Worm (Caenorhabditis elegans) whole organism, late embryonic: ENCODE measurements around the gene swt-3.

Experiments
- F13H6.1 ChIP-seq: sonication (generic microtip); optimal IDR thresholded peaks from 2 replicates; lab custom pipeline; 2016; ENCODE audit warnings: missing genetic modification characterization, missing compliant biosample characterization
- ama-1 ChIP-seq: fragments of 150-350 bp; optimal IDR thresholded peaks from 2 replicates; lab custom pipeline; 2014
- ceh-9 ChIP-seq: sonication (generic microtip); optimal IDR thresholded peaks from 2 replicates; lab custom pipeline; 2016; ENCODE audit warnings: mild to moderate bottlenecking, missing genetic modification characterization, inconsistent platforms, missing compliant biosample characterization
- ets-4 ChIP-seq: sonication (generic microtip); optimal IDR thresholded peaks from 2 replicates; lab custom pipeline; 2016; ENCODE audit warnings: missing genetic modification characterization, missing compliant biosample characterization
- fax-1 ChIP-seq: sonication (generic microtip); optimal IDR thresholded peaks from 2 replicates; lab custom pipeline; 2016; ENCODE audit warnings: missing genotype, missing genetic modification characterization, missing compliant biosample characterization
- hlh-8 ChIP-seq: sonication (generic microtip); optimal IDR thresholded peaks from 2 replicates; lab custom pipeline; 2016; ENCODE audit warnings: missing genotype, missing genetic modification characterization, missing compliant biosample characterization
- nfya-1 ChIP-seq: sonication (generic microtip); optimal IDR thresholded peaks from 2 replicates; lab custom pipeline; 2017; ENCODE audit warnings: missing genetic modification characterization, mild to moderate bottlenecking, missing compliant biosample characterization, antibody characterized with exemption, moderate library complexity
- nhr-11 ChIP-seq: fragments of 150-350 bp; optimal IDR thresholded peaks from 2 replicates; lab custom pipeline; 2014; ENCODE audit warnings: missing biosample characterization, missing genetic modification characterization
- npax-4 ChIP-seq: sonication (generic microtip); optimal IDR thresholded peaks from 2 replicates; lab custom pipeline; 2016; ENCODE audit warnings: missing genetic modification characterization, missing compliant biosample characterization
- pha-2 ChIP-seq: sonication (generic microtip); optimal IDR thresholded peaks from 2 replicates; lab custom pipeline; 2017; ENCODE audit warnings: mild to moderate bottlenecking, missing genetic modification characterization, missing compliant biosample characterization
- tbx-2 ChIP-seq: sonication (generic microtip); optimal IDR thresholded peaks from 2 replicates; lab custom pipeline; 2016; ENCODE audit warnings: missing genetic modification characterization, missing compliant biosample characterization
- unc-55 ChIP-seq: sonication (generic microtip); optimal IDR thresholded peaks from 2 replicates; lab custom pipeline; 2017; ENCODE audit warnings: missing biosample characterization, missing genetic modification reagents, missing genetic modification characterization

DNA sequence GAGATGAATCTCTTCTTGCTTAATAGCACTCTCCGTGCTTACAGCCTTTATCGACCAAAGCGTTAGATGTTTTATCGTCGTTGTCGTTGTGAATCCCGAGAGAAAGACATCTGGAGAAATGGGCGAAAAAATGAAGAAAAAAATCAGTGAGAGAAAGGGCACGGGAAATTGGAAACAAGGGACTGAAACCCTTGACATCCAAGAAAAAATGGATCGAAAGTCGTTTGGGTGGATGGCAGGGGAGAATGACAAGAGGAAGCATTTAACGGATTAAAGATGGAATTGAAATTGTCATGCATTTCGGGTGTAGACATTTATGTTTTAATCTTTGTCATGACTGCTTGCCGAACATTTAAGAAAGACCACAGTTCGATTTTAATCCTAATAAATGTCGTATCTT lies 6.7 kb downstream of the swt-3 start, which contains the start of gene inpp-1:
- TF ChIP-seq ets-4 (tag; lab: Kevin White, UChicago) (no peak), hlh-8 (tag; lab: Kevin White, UChicago) (no peak), fax-1 (no peak), ceh-9 (tag; lab: Kevin White, UChicago) (no peak), nfya-1 (tag; lab: Kevin White, UChicago) (no peak), unc-55 (no peak), pha-2 (no peak), F13H6.1 (tag; lab: Kevin White, UChicago) (no peak), nhr-11 (tag; lab: Kevin White, UChicago) (no peak), ama-1 (lab: Kevin White, UChicago) (no peak), tbx-2 (no peak), npax-4 (no peak)
